Worm (Caenorhabditis elegans) whole organism, young adult: ENCODE results near the gene ZC477.4.
A peak's percentile ranks its signal among the peaks of the same experiment; 100 is the strongest.

Source experiments
- B0336.3 ChIP-seq: fragments of 200-800 bp; sonication (Bioruptor generic); IDR thresholded peaks from 2 replicates; pipeline ENCODE4 v1.3.6; 2022; ENCODE audit warnings: missing genetic modification characterization, missing compliant biosample characterization
- C06A6.2 ChIP-seq: fragments of 200-800 bp; sonication (Bioruptor generic); conservative IDR thresholded peaks from 2 replicates; pipeline ENCODE4 v1.3.6; 2022; ENCODE audit warnings: missing genetic modification characterization, missing compliant biosample characterization
- D2030.7 ChIP-seq: fragments of 200-800 bp; sonication (Bioruptor generic); IDR thresholded peaks from 2 replicates; pipeline ENCODE4 v1.3.6; 2022; ENCODE audit warnings: missing genetic modification reagents, missing genetic modification characterization, missing compliant biosample characterization
- F33H1.4 ChIP-seq: fragments of 200-800 bp; sonication (Bioruptor generic); IDR thresholded peaks from 2 replicates; pipeline ENCODE4 v1.3.6; 2022; ENCODE audit warnings: missing genetic modification reagents, missing genetic modification characterization, missing compliant biosample characterization
- F39B2.1 ChIP-seq: fragments of 200-800 bp; sonication (Bioruptor generic); IDR thresholded peaks from 2 replicates; pipeline ENCODE4 v1.3.6; 2022; ENCODE audit warnings: missing genetic modification reagents, missing genetic modification characterization, missing compliant biosample characterization
- F52B5.7 ChIP-seq: sonication (generic microtip); optimal IDR thresholded peaks from 2 replicates; lab custom pipeline; 2016; ENCODE audit warnings: mild to moderate bottlenecking, missing genetic modification characterization, missing compliant biosample characterization
- F57A8.1 ChIP-seq: fragments of 200-800 bp; sonication (Bioruptor generic); optimal IDR thresholded peaks from 2 replicates; lab custom pipeline; 2018; ENCODE audit warnings: mild to moderate bottlenecking, missing genetic modification characterization, moderate library complexity, missing compliant biosample characterization
- F57C9.4 ChIP-seq: sonication (generic microtip); optimal IDR thresholded peaks from 2 replicates; lab custom pipeline; 2017; ENCODE audit warnings: mild to moderate bottlenecking, missing genetic modification characterization, missing compliant biosample characterization
- K12H6.12 ChIP-seq: fragments of 200-800 bp; sonication (Bioruptor generic); optimal IDR thresholded peaks from 2 replicates; lab custom pipeline; 2018; ENCODE audit warnings: mild to moderate bottlenecking, missing genetic modification characterization, missing compliant biosample characterization
- T07F8.4 ChIP-seq: sonication (generic microtip); optimal IDR thresholded peaks from 2 replicates; lab custom pipeline; 2016; ENCODE audit warnings: mild to moderate bottlenecking, missing genetic modification characterization, moderate library complexity, missing compliant biosample characterization
- Y53F4B.3 ChIP-seq: fragments of 200-800 bp; sonication (Bioruptor generic); IDR thresholded peaks from 2 replicates; pipeline ENCODE4 v1.3.6; 2022; ENCODE audit warnings: missing genetic modification reagents, missing genetic modification characterization, missing compliant biosample characterization
- Y56A3A.18 ChIP-seq: fragments of 200-800 bp; sonication (Bioruptor generic); IDR thresholded peaks from 2 replicates; pipeline ENCODE4 v1.3.6; 2022; ENCODE audit warnings: missing genetic modification reagents, missing genetic modification characterization, missing compliant biosample characterization
- Y79H2A.3 ChIP-seq: fragments of 200-800 bp; sonication (Bioruptor generic); conservative IDR thresholded peaks from 2 replicates; pipeline ENCODE4 v1.3.6; 2022; ENCODE audit warnings: missing genetic modification reagents, missing genetic modification characterization, missing compliant biosample characterization
- Y95B8A.8 ChIP-seq: fragments of 200-800 bp; sonication (Bioruptor generic); IDR thresholded peaks from 2 replicates; pipeline ENCODE4 v1.3.6; 2022; ENCODE audit warnings: missing genetic modification reagents, missing genetic modification characterization, missing compliant biosample characterization
- akir-1 ChIP-seq: fragments of 200-800 bp; sonication (Bioruptor generic); optimal IDR thresholded peaks from 2 replicates; lab custom pipeline; 2018; ENCODE audit warnings: mild to moderate bottlenecking, missing genetic modification characterization, moderate library complexity, missing compliant biosample characterization
- aptf-3 ChIP-seq: fragments of 200-800 bp; sonication (Bioruptor generic); IDR thresholded peaks from 2 replicates; pipeline ENCODE4 v1.3.6; 2022; ENCODE audit warnings: missing genetic modification characterization, missing compliant biosample characterization
- bed-1 ChIP-seq: fragments of 200-800 bp; sonication (Bioruptor generic); IDR thresholded peaks from 2 replicates; pipeline ENCODE4 v1.3.6; 2022; ENCODE audit warnings: missing genetic modification reagents, missing genetic modification characterization, missing compliant biosample characterization
- bed-2 ChIP-seq: fragments of 200-800 bp; sonication (Bioruptor generic); IDR thresholded peaks from 2 replicates; pipeline ENCODE4 v1.3.6; 2022; ENCODE audit warnings: missing genetic modification reagents, missing genetic modification characterization, missing compliant biosample characterization
- cebp-1 ChIP-seq, 2 experiments: fragments of 200-800 bp in 1 of 2; sonication (Bioruptor generic) in 1 of 2; sonication (generic microtip) in 1 of 2; IDR thresholded peaks in 1 of 2; optimal IDR thresholded peaks in 1 of 2; 2 replicates each; pipeline versions ENCODE4 v1.3.6 to Lab custom; 2017 to 2022; ENCODE audit warnings: missing compliant biosample characterization in 2 of 2, missing genetic modification characterization in 2 of 2, mild to moderate bottlenecking in 1 of 2, missing genetic modification reagents in 1 of 2, moderate library complexity in 1 of 2
- cebp-2 ChIP-seq: fragments of 200-800 bp; sonication (Bioruptor generic); IDR thresholded peaks from 2 replicates; pipeline ENCODE4 v1.3.6; 2022; ENCODE audit warnings: missing genetic modification characterization, missing compliant biosample characterization
- ceh-27 ChIP-seq: fragments of 200-800 bp; sonication (Bioruptor generic); optimal IDR thresholded peaks from 2 replicates; lab custom pipeline; 2018; ENCODE audit warnings: mild to moderate bottlenecking, missing genetic modification characterization, moderate library complexity, missing compliant biosample characterization
- ceh-91 ChIP-seq: fragments of 200-800 bp; sonication (Bioruptor generic); IDR thresholded peaks from 2 replicates; pipeline ENCODE4 v1.3.6; 2022; ENCODE audit warnings: missing genetic modification reagents, missing genetic modification characterization, missing compliant biosample characterization
- efl-1 ChIP-seq: fragments of 150-350 bp; optimal IDR thresholded peaks from 2 replicates; lab custom pipeline; 2014; ENCODE audit warnings: missing biosample characterization, missing genetic modification reagents, missing genetic modification characterization
- egl-44 ChIP-seq: fragments of 200-800 bp; sonication (Bioruptor generic); IDR thresholded peaks from 2 replicates; pipeline ENCODE4 v1.3.6; 2022; ENCODE audit warnings: missing genetic modification reagents, missing genetic modification characterization, missing compliant biosample characterization
- hlh-12 ChIP-seq: sonication (generic microtip); optimal IDR thresholded peaks from 2 replicates; lab custom pipeline; 2016; ENCODE audit warnings: missing genetic modification characterization, missing compliant biosample characterization
- hrde-1 ChIP-seq: sonication (generic microtip); optimal IDR thresholded peaks from 2 replicates; lab custom pipeline; 2016; ENCODE audit warnings: missing genetic modification characterization, mild to moderate bottlenecking, missing compliant biosample characterization, moderate library complexity, missing genotype, missing genetic modification reagents, borderline replicate concordance
- lag-1 ChIP-seq: fragments of 200-800 bp; sonication (Bioruptor generic); IDR thresholded peaks from 2 replicates; pipeline ENCODE4 v1.3.6; 2022; ENCODE audit warnings: missing genetic modification reagents, missing genetic modification characterization, missing compliant biosample characterization
- lin-35 ChIP-seq, 3 experiments: fragments of 150-350 bp in 2 of 3; sonication (generic microtip) in 1 of 3; optimal IDR thresholded peaks; 2 replicates each; lab custom pipeline; 2014 to 2018; ENCODE audit warnings: missing biosample characterization in 3 of 3, missing genetic modification characterization in 3 of 3, missing genetic modification reagents in 3 of 3
- lin-54 ChIP-seq: fragments of 200-800 bp; sonication (Bioruptor generic); optimal IDR thresholded peaks from 2 replicates; lab custom pipeline; 2018; ENCODE audit warnings: mild to moderate bottlenecking, missing genetic modification characterization, missing compliant biosample characterization
- lir-1 ChIP-seq: fragments of 200-800 bp; sonication (Bioruptor generic); conservative IDR thresholded peaks from 2 replicates; pipeline ENCODE4 v1.3.6; 2022; ENCODE audit warnings: missing genetic modification reagents, missing genetic modification characterization, missing compliant biosample characterization
- lsl-1 ChIP-seq: fragments of 200-800 bp; sonication (Bioruptor generic); optimal IDR thresholded peaks from 2 replicates; lab custom pipeline; 2018; ENCODE audit warnings: mild to moderate bottlenecking, missing genetic modification characterization, moderate library complexity, missing compliant biosample characterization
- madf-10 ChIP-seq: sonication (generic microtip); optimal IDR thresholded peaks from 2 replicates; lab custom pipeline; 2016; ENCODE audit warnings: mild to moderate bottlenecking, missing genetic modification characterization, missing compliant biosample characterization
- madf-8 ChIP-seq: fragments of 200-800 bp; sonication (Bioruptor generic); conservative IDR thresholded peaks from 2 replicates; pipeline ENCODE4 v1.3.6; 2022; ENCODE audit warnings: missing genetic modification reagents, missing genetic modification characterization, missing compliant biosample characterization
- mes-4 ChIP-seq: sonication (generic microtip); optimal IDR thresholded peaks from 2 replicates; lab custom pipeline; 2016; ENCODE audit warnings: missing genotype, missing genetic modification characterization, missing compliant biosample characterization
- mxl-1 ChIP-seq: sonication (generic microtip); optimal IDR thresholded peaks from 2 replicates; lab custom pipeline; 2016; ENCODE audit warnings: missing genetic modification characterization, missing compliant biosample characterization
- nfya-2 ChIP-seq: fragments of 200-800 bp; sonication (Bioruptor generic); IDR thresholded peaks from 2 replicates; pipeline ENCODE4 v1.3.6; 2022; ENCODE audit warnings: missing genetic modification reagents, missing genetic modification characterization, missing compliant biosample characterization
- nfyb-1 ChIP-seq: fragments of 200-800 bp; sonication (Bioruptor generic); IDR thresholded peaks from 2 replicates; pipeline ENCODE4 v1.3.6; 2022; ENCODE audit warnings: missing genetic modification reagents, missing genetic modification characterization, missing compliant biosample characterization
- nhr-27 ChIP-seq: fragments of 200-800 bp; sonication (Bioruptor generic); optimal IDR thresholded peaks from 2 replicates; lab custom pipeline; 2018; ENCODE audit warnings: mild to moderate bottlenecking, missing genetic modification characterization, moderate library complexity, missing compliant biosample characterization
- nhr-90 ChIP-seq: sonication (generic microtip); optimal IDR thresholded peaks from 2 replicates; lab custom pipeline; 2016; ENCODE audit warnings: missing genotype, mild to moderate bottlenecking, missing genetic modification characterization, missing compliant biosample characterization
- rcor-1 ChIP-seq: fragments of 200-800 bp; sonication (Bioruptor generic); IDR thresholded peaks from 2 replicates; pipeline ENCODE4 v1.3.6; 2022; ENCODE audit warnings: missing genetic modification reagents, missing genetic modification characterization, missing compliant biosample characterization
- rpc-1 ChIP-seq, 2 experiments: fragments of 150-350 bp in 1 of 2; sonication (generic microtip) in 1 of 2; optimal IDR thresholded peaks; 2 replicates each; lab custom pipeline; 2014 to 2018; ENCODE audit warnings: missing biosample characterization in 1 of 2, missing genetic modification characterization in 1 of 2, missing genetic modification reagents in 1 of 2, missing genotype in 1 of 2
- snpc-1.1 ChIP-seq: sonication (generic microtip); optimal IDR thresholded peaks from 2 replicates; lab custom pipeline; 2017; ENCODE audit warnings: missing genetic modification characterization, mild to moderate bottlenecking, missing compliant biosample characterization, antibody characterized with exemption, moderate library complexity, missing genotype, missing genetic modification reagents; ENCODE audit not compliant: insufficient read depth
- snpc-3.4 ChIP-seq: sonication (generic microtip); optimal IDR thresholded peaks from 2 replicates; lab custom pipeline; 2017; ENCODE audit warnings: missing genetic modification characterization, mild to moderate bottlenecking, missing compliant biosample characterization, antibody characterized with exemption, moderate library complexity, missing genotype, missing genetic modification reagents
- sptf-2 ChIP-seq: fragments of 200-800 bp; sonication (Bioruptor generic); optimal IDR thresholded peaks from 2 replicates; lab custom pipeline; 2018; ENCODE audit warnings: mild to moderate bottlenecking, missing genetic modification characterization, missing compliant biosample characterization
- tbx-9 ChIP-seq: sonication (generic microtip); optimal IDR thresholded peaks from 2 replicates; lab custom pipeline; 2016; ENCODE audit warnings: borderline replicate concordance, missing genetic modification characterization, inconsistent platforms, missing compliant biosample characterization
- unc-130 ChIP-seq: sonication (generic microtip); optimal IDR thresholded peaks from 2 replicates; lab custom pipeline; 2016; ENCODE audit warnings: missing genetic modification reagents, missing genetic modification characterization, missing compliant biosample characterization
- zfh-2 ChIP-seq: fragments of 200-800 bp; sonication (Bioruptor generic); conservative IDR thresholded peaks from 2 replicates; pipeline ENCODE4 v1.3.6; 2022; ENCODE audit warnings: missing genetic modification reagents, missing genetic modification characterization, missing compliant biosample characterization

Gene ZC477.4

ce11 chrIV:7084632-7085160, 13.9 kb downstream of the ZC477.4 start, which contains the start of gene rps-4 (continued):
- 0 out of 2 replicates have a peak, but pooled peaks have one; percentile 45 for TF ChIP-seq lir-1 (GFP tag; lab: Robert Waterston, UW)
- peak; percentile 45 for TF ChIP-seq hrde-1
- TF ChIP-seq F52B5.7 (tag; lab: Kevin White, UChicago): no peak
- no peak for TF ChIP-seq bed-2 (GFP tag; lab: Robert Waterston, UW)
- no peak for TF ChIP-seq aptf-3
- TF ChIP-seq C06A6.2: 0 out of 2 replicates have a peak, but pooled peaks have one; percentile 33
- TF ChIP-seq efl-1 (GFP tag; lab: Kevin White, UChicago): peak; percentile 52
- TF ChIP-seq T07F8.4 (tag; lab: Kevin White, UChicago): no peak
- peak; percentile 52 for TF ChIP-seq rcor-1
- peak; percentile 64 for TF ChIP-seq D2030.7 (GFP tag; lab: Robert Waterston, UW)
- no peak for TF ChIP-seq egl-44
- TF ChIP-seq nfya-2: no peak
- peak; percentile 71 for TF ChIP-seq ceh-91
- TF ChIP-seq cebp-1 (GFP tag; IDR thresholded peaks at IDR 0.05; lab: Robert Waterston, UW): no peak
- TF ChIP-seq cebp-1 (tag; optimal IDR thresholded peaks at IDR 0.05; lab: Kevin White, UChicago): peak; percentile 77
- no peak for TF ChIP-seq Y79H2A.3 (GFP tag; lab: Robert Waterston, UW)
- TF ChIP-seq ceh-27 (GFP tag; lab: Kevin White, UChicago): peak; percentile 70
- TF ChIP-seq zfh-2 (GFP tag; lab: Robert Waterston, UW): no peak
- no peak for TF ChIP-seq F57C9.4
- TF ChIP-seq Y95B8A.8: no peak
- no peak for TF ChIP-seq sptf-2 (GFP tag; lab: Kevin White, UChicago)
- no peak for TF ChIP-seq mxl-1 (tag; lab: Kevin White, UChicago)
- no peak for TF ChIP-seq akir-1 (GFP tag; lab: Kevin White, UChicago)
- TF ChIP-seq nhr-27: no peak
- TF ChIP-seq K12H6.12: peak; percentile 61
- TF ChIP-seq lag-1 (GFP tag; lab: Robert Waterston, UW): no peak
- TF ChIP-seq F39B2.1: no peak
- peak; percentile 68 for TF ChIP-seq lsl-1
- peak in 2 of 3 experiments; percentile 34 to 52 for TF ChIP-seq lin-35 (GFP tag; optimal IDR thresholded peaks at IDR 0.05; lab: Kevin White, UChicago)
- peak; percentile 54 for TF ChIP-seq madf-8 (GFP tag; lab: Robert Waterston, UW)
- TF ChIP-seq, all 124 proteins: peak for 48

ce11 chrIV:7083976-7084375, 14.6 kb downstream of the ZC477.4 start:
- TF ChIP-seq unc-130 (no peak), nhr-90 (tag; lab: Kevin White, UChicago) (no peak), efl-1 (GFP tag; lab: Kevin White, UChicago) (no peak), nfyb-1 (GFP tag; lab: Robert Waterston, UW) (no peak), Y56A3A.18 (0 out of 2 replicates have a peak, but pooled peaks have one; percentile 52), mes-4 (tag; lab: Kevin White, UChicago) (no peak), snpc-3.4 (no peak)
- TF ChIP-seq, all 124 proteins: peak for 1

- peak; percentile 86 for TF ChIP-seq lin-54 (GFP tag; lab: Kevin White, UChicago)
- peak; percentile 96 for TF ChIP-seq cebp-2 (GFP tag; lab: Robert Waterston, UW)
- peak; percentile 80 for TF ChIP-seq snpc-1.1 (tag; lab: Kevin White, UChicago)
- peak; percentile 20 for TF ChIP-seq nhr-90 (tag; lab: Kevin White, UChicago)
- no peak for TF ChIP-seq rpc-1 (optimal IDR thresholded peaks at IDR 0.05; lab: Kevin White, UChicago)
- peak; percentile 11 for TF ChIP-seq rpc-1 (tag; optimal IDR thresholded peaks at IDR 0.05; lab: Kevin White, UChicago)
- no peak for TF ChIP-seq madf-10
- TF ChIP-seq Y53F4B.3 (GFP tag; lab: Robert Waterston, UW): no peak
- TF ChIP-seq B0336.3 (GFP tag; lab: Robert Waterston, UW): peak; percentile 96
- TF ChIP-seq F33H1.4 (GFP tag; lab: Robert Waterston, UW): peak; percentile 65
- no peak for TF ChIP-seq F57A8.1 (GFP tag; lab: Kevin White, UChicago)
- no peak for TF ChIP-seq bed-1 (GFP tag; lab: Robert Waterston, UW)
- no peak for TF ChIP-seq tbx-9 (tag; lab: Kevin White, UChicago)
- TF ChIP-seq hlh-12 (tag; lab: Kevin White, UChicago): no peak
These were observed 15.2 kb downstream of the ZC477.4 start, which contains the start of gene Y43B11AR.3 for ce11 chrIV:7083382-7083784. Gene Y43B11AR.3 (minus strand): TSS chrIV:7083716.
